Fruit fly (Drosophila melanogaster) whole organism, prepupa: Measurements from ENCODE around the gene Osi4.

Source experiments
- Blimp-1 ChIP-seq: fragments of 200-800 bp; sonication (Bioruptor generic); optimal IDR thresholded peaks from 3 replicates; lab custom pipeline; 2017; ENCODE audit warnings: missing biosample characterization, missing genetic modification characterization, mild to moderate bottlenecking, moderate library complexity, missing genetic modification reagents
- CG10631 ChIP-seq: fragments of 200-800 bp; sonication (Bioruptor generic); optimal IDR thresholded peaks from 2 replicates; lab custom pipeline; 2016; ENCODE audit warnings: missing biosample characterization, missing genetic modification characterization
- CG10669 ChIP-seq: fragments of 200-800 bp; sonication (Bioruptor generic); optimal IDR thresholded peaks from 3 replicates; lab custom pipeline; 2018; ENCODE audit warnings: missing biosample characterization, mild to moderate bottlenecking, missing genetic modification characterization, moderate library complexity
- CG11762 ChIP-seq: fragments of 200-800 bp; sonication (Bioruptor generic); optimal IDR thresholded peaks from 3 replicates; lab custom pipeline; 2016; ENCODE audit warnings: missing biosample characterization, missing genetic modification characterization; ENCODE audit not compliant: insufficient read depth
- CG11902 ChIP-seq: fragments of 200-800 bp; sonication (Bioruptor generic); optimal IDR thresholded peaks from 3 replicates; lab custom pipeline; 2016; ENCODE audit warnings: missing biosample characterization, missing genetic modification characterization
- CG15336 ChIP-seq: fragments of 200-800 bp; sonication (Bioruptor generic); IDR thresholded peaks from 2 replicates; pipeline ENCODE4 v1.3.6; 2022; ENCODE audit warnings: missing biosample characterization, missing genetic modification characterization
- CG1621 ChIP-seq: fragments of 200-800 bp; sonication (Bioruptor generic); optimal IDR thresholded peaks from 3 replicates; lab custom pipeline; 2018; ENCODE audit warnings: missing biosample characterization, mild to moderate bottlenecking, missing genetic modification characterization
- CG16779 ChIP-seq: fragments of 200-800 bp; sonication (Bioruptor generic); optimal IDR thresholded peaks from 3 replicates; lab custom pipeline; 2017; ENCODE audit warnings: missing biosample characterization, mild to moderate bottlenecking, missing genetic modification characterization
- CG3032 ChIP-seq: fragments of 200-800 bp; optimal IDR thresholded peaks from 2 replicates; lab custom pipeline; 2019; ENCODE audit warnings: missing biosample characterization, mild to moderate bottlenecking, missing genetic modification characterization, moderate library complexity
- CG31627 ChIP-seq: fragments of 200-800 bp; sonication (Bioruptor generic); optimal IDR thresholded peaks from 3 replicates; lab custom pipeline; 2016; ENCODE audit warnings: missing biosample characterization, missing genetic modification characterization
- CG32006 ChIP-seq: fragments of 200-800 bp; sonication (Bioruptor generic); optimal IDR thresholded peaks from 3 replicates; lab custom pipeline; 2017; ENCODE audit warnings: missing biosample characterization, mild to moderate bottlenecking, missing genetic modification characterization
- CG3919 ChIP-seq: fragments of 200-800 bp; sonication (Bioruptor generic); optimal IDR thresholded peaks from 3 replicates; lab custom pipeline; 2016; ENCODE audit warnings: missing biosample characterization, missing genetic modification characterization
- CG4318 ChIP-seq: fragments of 200-800 bp; sonication (Bioruptor generic); optimal IDR thresholded peaks from 3 replicates; lab custom pipeline; 2017; ENCODE audit warnings: missing biosample characterization, mild to moderate bottlenecking, missing genetic modification characterization
- CG6163 ChIP-seq: fragments of 200-800 bp; sonication (Bioruptor generic); IDR thresholded peaks from 3 replicates; pipeline ENCODE4 v1.3.6; 2022; ENCODE audit warnings: missing biosample characterization, missing genetic modification characterization
- CG6276 ChIP-seq: fragments of 200-800 bp; sonication (Bioruptor generic); optimal IDR thresholded peaks from 2 replicates; lab custom pipeline; 2017; ENCODE audit warnings: missing biosample characterization, mild to moderate bottlenecking, missing genetic modification characterization
- CG6792 ChIP-seq: fragments of 200-800 bp; sonication (Bioruptor generic); optimal IDR thresholded peaks from 3 replicates; lab custom pipeline; 2016; ENCODE audit warnings: missing biosample characterization, missing genetic modification characterization
- CG6854 ChIP-seq: fragments of 200-800 bp; sonication (Bioruptor generic); optimal IDR thresholded peaks from 2 replicates; lab custom pipeline; 2017; ENCODE audit warnings: missing biosample characterization, mild to moderate bottlenecking, missing genetic modification characterization
- CG8119 ChIP-seq: fragments of 200-800 bp; sonication (Bioruptor generic); IDR thresholded peaks from 3 replicates; pipeline ENCODE4 v1.3.6; 2022; ENCODE audit warnings: missing biosample characterization, missing genetic modification characterization
- CG8319 ChIP-seq: fragments of 200-800 bp; sonication (Bioruptor generic); optimal IDR thresholded peaks from 3 replicates; lab custom pipeline; 2016; ENCODE audit warnings: missing biosample characterization, missing genetic modification characterization
- Eip75B ChIP-seq: fragments of 200-800 bp; sonication (Bioruptor generic); optimal IDR thresholded peaks from 3 replicates; lab custom pipeline; 2016; ENCODE audit warnings: missing biosample characterization, missing genetic modification characterization
- Eip78C ChIP-seq: fragments of 200-800 bp; sonication (Bioruptor generic); peaks from one replicate; lab custom pipeline; 2016; ENCODE audit warnings: missing biosample characterization, missing genetic modification characterization
- Eip93F ChIP-seq: fragments of 200-800 bp; sonication (Bioruptor generic); optimal IDR thresholded peaks from 2 replicates; lab custom pipeline; 2016; ENCODE audit warnings: missing biosample characterization, mild to moderate bottlenecking, missing genetic modification characterization
- Ets21C ChIP-seq: fragments of 200-800 bp; sonication (Bioruptor generic); optimal IDR thresholded peaks from 3 replicates; lab custom pipeline; 2016; ENCODE audit warnings: missing biosample characterization, missing genetic modification characterization
- Ets96B ChIP-seq: fragments of 200-800 bp; optimal IDR thresholded peaks from 2 replicates; lab custom pipeline; 2019; ENCODE audit warnings: missing biosample characterization, mild to moderate bottlenecking, missing genetic modification characterization, moderate library complexity
- Gug ChIP-seq: fragments of 200-800 bp; sonication (Bioruptor generic); IDR thresholded peaks from 2 replicates; pipeline ENCODE4 v1.3.6; 2022; ENCODE audit warnings: missing biosample characterization, missing genetic modification characterization
- Hr38 ChIP-seq: sonication (Bioruptor generic); optimal IDR thresholded peaks from 2 replicates; lab custom pipeline; 2016; ENCODE audit warnings: missing biosample characterization, missing genetic modification characterization
- Hr39 ChIP-seq: fragments of 200-800 bp; sonication (Bioruptor generic); optimal IDR thresholded peaks from 2 replicates; lab custom pipeline; 2016; ENCODE audit warnings: missing biosample characterization, missing genetic modification characterization
- Hr4 ChIP-seq: fragments of 200-800 bp; sonication (Bioruptor generic); optimal IDR thresholded peaks from 3 replicates; lab custom pipeline; 2016; ENCODE audit warnings: missing biosample characterization, missing genetic modification characterization
- Lpt ChIP-seq: fragments of 200-800 bp; sonication (Bioruptor generic); optimal IDR thresholded peaks from 3 replicates; lab custom pipeline; 2016; ENCODE audit warnings: missing biosample characterization, missing genetic modification characterization
- Met ChIP-seq: fragments of 200-800 bp; sonication (Bioruptor generic); optimal IDR thresholded peaks from 3 replicates; lab custom pipeline; 2016; ENCODE audit warnings: missing biosample characterization, missing genetic modification characterization
- OdsH ChIP-seq: fragments of 200-800 bp; sonication (Bioruptor generic); optimal IDR thresholded peaks from 3 replicates; lab custom pipeline; 2016; ENCODE audit warnings: missing biosample characterization, missing genetic modification characterization
- Smox ChIP-seq: fragments of 200-800 bp; sonication (Bioruptor generic); optimal IDR thresholded peaks from 3 replicates; lab custom pipeline; 2016; ENCODE audit warnings: missing biosample characterization, missing genetic modification characterization
- Sox102F ChIP-seq: fragments of 200-800 bp; sonication (Bioruptor generic); optimal IDR thresholded peaks from 2 replicates; lab custom pipeline; 2016; ENCODE audit warnings: missing biosample characterization, mild to moderate bottlenecking, missing genetic modification characterization
- Sox15 ChIP-seq: fragments of 200-800 bp; sonication (Bioruptor generic); optimal IDR thresholded peaks from 3 replicates; lab custom pipeline; 2016; ENCODE audit warnings: missing biosample characterization, missing genetic modification characterization
- achi ChIP-seq: fragments of 200-800 bp; sonication (Bioruptor generic); optimal IDR thresholded peaks from 3 replicates; lab custom pipeline; 2016; ENCODE audit warnings: missing biosample characterization, missing genetic modification characterization
- cyc ChIP-seq: fragments of 200-800 bp; sonication (Bioruptor generic); optimal IDR thresholded peaks from 3 replicates; lab custom pipeline; 2016; ENCODE audit warnings: missing biosample characterization, missing genetic modification characterization
- eg ChIP-seq: fragments of 200-800 bp; sonication (Bioruptor generic); IDR thresholded peaks from 3 replicates; pipeline ENCODE4 v1.3.6; 2022; ENCODE audit warnings: missing biosample characterization, missing genetic modification characterization
- esn ChIP-seq: fragments of 200-800 bp; sonication (Bioruptor generic); optimal IDR thresholded peaks from 2 replicates; lab custom pipeline; 2016; ENCODE audit warnings: missing biosample characterization, mild to moderate bottlenecking, missing genetic modification characterization, moderate library complexity
- fd59A ChIP-seq: fragments of 200-800 bp; sonication (Bioruptor generic); optimal IDR thresholded peaks from 2 replicates; lab custom pipeline; 2017; ENCODE audit warnings: missing biosample characterization, mild to moderate bottlenecking, missing genetic modification characterization, missing genetic modification reagents
- fd85E ChIP-seq: fragments of 200-800 bp; sonication (Bioruptor generic); optimal IDR thresholded peaks from 3 replicates; lab custom pipeline; 2016; ENCODE audit warnings: missing biosample characterization, missing genetic modification characterization
- fkh ChIP-seq: fragments of 200-800 bp; sonication (Bioruptor generic); optimal IDR thresholded peaks from 3 replicates; lab custom pipeline; 2017; ENCODE audit warnings: missing biosample characterization, mild to moderate bottlenecking, missing genetic modification characterization, moderate library complexity
- net ChIP-seq: fragments of 200-800 bp; sonication (Bioruptor generic); optimal IDR thresholded peaks from 3 replicates; lab custom pipeline; 2016; ENCODE audit warnings: missing biosample characterization, missing genetic modification characterization
- pdm3 ChIP-seq: fragments of 200-800 bp; sonication (Bioruptor generic); optimal IDR thresholded peaks from 3 replicates; lab custom pipeline; 2016; ENCODE audit warnings: missing biosample characterization, missing genetic modification characterization
- spab ChIP-seq: fragments of 200-800 bp; sonication (Bioruptor generic); optimal IDR thresholded peaks from 2 replicates; lab custom pipeline; 2017; ENCODE audit warnings: missing biosample characterization, mild to moderate bottlenecking, missing genetic modification characterization, missing genetic modification reagents
- ss ChIP-seq, 2 experiments: fragments of 200-800 bp; sonication (Bioruptor generic); optimal IDR thresholded peaks; 2 replicates in 1 of 2; 3 replicates in 1 of 2; lab custom pipeline; 2017 to 2018; ENCODE audit warnings: mild to moderate bottlenecking in 2 of 2, missing biosample characterization in 2 of 2, missing genetic modification characterization in 2 of 2, moderate library complexity in 1 of 2
- svp ChIP-seq: fragments of 200-800 bp; sonication (Bioruptor generic); peaks from one replicate; lab custom pipeline; 2016; ENCODE audit warnings: missing biosample characterization, missing genetic modification characterization
- vri ChIP-seq: fragments of 200-800 bp; sonication (Bioruptor generic); optimal IDR thresholded peaks from 3 replicates; lab custom pipeline; 2016; ENCODE audit warnings: missing biosample characterization, mild to moderate bottlenecking, missing genetic modification characterization

Gene Osi4

dm6 chr3R:6211041-6211377 is 10.6 kb downstream of the Osi4 start:
- TF ChIP-seq Eip75B (GFP tag; lab: Kevin White, UChicago) (no peak), CG6854 (GFP tag; lab: Kevin White, UChicago) (peak; percentile 51), Hr39 (GFP tag; lab: Kevin White, UChicago) (no peak), fd85E (GFP tag; lab: Kevin White, UChicago) (no peak), fd59A (GFP tag; lab: Kevin White, UChicago) (no peak), ss (GFP tag; optimal IDR thresholded peaks at IDR 0.05; lab: Kevin White, UChicago) (no peak), CG11762 (GFP tag; lab: Kevin White, UChicago) (no peak), CG10631 (GFP tag; lab: Kevin White, UChicago) (no peak), OdsH (GFP tag; lab: Kevin White, UChicago) (no peak), Blimp-1 (GFP tag; lab: Kevin White, UChicago) (peak; percentile 96)

DNA sequence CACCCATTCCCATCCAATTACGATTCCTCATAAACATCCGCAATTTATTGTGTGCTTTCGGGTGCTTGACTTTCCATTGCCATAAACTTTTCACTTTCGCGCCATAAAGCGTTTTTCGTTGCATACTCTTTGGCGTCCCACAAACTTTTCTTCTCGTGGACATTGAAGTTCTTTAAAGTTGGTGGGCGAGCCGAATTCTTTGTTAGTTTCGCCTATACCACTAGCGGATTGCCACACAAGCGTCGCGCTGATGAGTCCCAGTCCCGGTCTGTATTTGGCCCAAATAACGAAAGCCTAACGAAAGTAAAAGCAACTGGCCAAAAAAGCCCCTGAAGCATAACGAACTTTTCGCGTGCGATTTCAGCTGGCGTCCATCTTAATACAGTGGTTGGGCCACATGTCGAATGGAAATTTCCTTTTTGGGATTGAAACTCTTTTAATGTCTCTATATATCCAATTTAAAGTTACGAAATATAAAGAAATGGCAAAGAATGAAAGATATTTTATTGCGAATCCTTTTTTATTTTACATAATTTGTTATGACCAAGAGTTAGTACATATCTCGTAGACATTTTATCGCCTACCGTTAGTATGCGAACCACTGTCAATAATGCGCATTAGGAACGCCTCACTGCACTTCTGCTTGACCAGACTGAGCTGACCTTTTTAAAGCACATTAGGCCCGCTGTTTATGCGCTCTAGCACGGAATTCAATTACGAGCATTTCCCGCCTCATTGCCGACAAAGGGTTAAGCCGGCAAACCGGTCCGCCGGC is 11.1 kb downstream of the Osi4 start:
- peak; percentile 36 for TF ChIP-seq OdsH (GFP tag; lab: Kevin White, UChicago)
- TF ChIP-seq vri = no peak
- 0 out of 3 replicates have a peak, but pooled peaks have one; percentile 11 for TF ChIP-seq CG6163 (GFP tag; lab: Robert Waterston, UW)
- peak; percentile 25 for TF ChIP-seq CG10631 (GFP tag; lab: Kevin White, UChicago)
- TF ChIP-seq CG3032 (tag; lab: Kevin White, UChicago) = no peak
- no peak for TF ChIP-seq Hr38
- no peak for TF ChIP-seq eg
- TF ChIP-seq CG32006 (GFP tag; lab: Kevin White, UChicago) = peak; percentile 78
- peak; percentile 40 for TF ChIP-seq CG6276
- TF ChIP-seq Blimp-1 (GFP tag; lab: Kevin White, UChicago) = peak; percentile 81
- TF ChIP-seq CG11902 (GFP tag; lab: Kevin White, UChicago) = no peak
- no peak for TF ChIP-seq Ets96B
- TF ChIP-seq CG6854 (GFP tag; lab: Kevin White, UChicago) = no peak
- TF ChIP-seq fd85E (GFP tag; lab: Kevin White, UChicago) = no peak
- TF ChIP-seq CG8319 = no peak
- TF ChIP-seq fd59A (GFP tag; lab: Kevin White, UChicago) = no peak
- TF ChIP-seq CG3919 (GFP tag; lab: Kevin White, UChicago) = peak; percentile 20
- TF ChIP-seq ss (GFP tag; optimal IDR thresholded peaks at IDR 0.05; lab: Kevin White, UChicago) = no peak
- TF ChIP-seq CG31627 (GFP tag; lab: Kevin White, UChicago) = peak; percentile 39
- TF ChIP-seq CG16779 = no peak
- peak; percentile 44 for TF ChIP-seq pdm3 (GFP tag; lab: Kevin White, UChicago)
- peak; percentile 78 for TF ChIP-seq Eip78C (GFP tag; lab: Kevin White, UChicago)
- no peak for TF ChIP-seq cyc (GFP tag; lab: Kevin White, UChicago)
- TF ChIP-seq CG1621 = no peak
- TF ChIP-seq Sox15 (GFP tag; lab: Kevin White, UChicago) = no peak
- TF ChIP-seq Lpt (GFP tag; lab: Kevin White, UChicago) = no peak
- TF ChIP-seq Hr4 = peak; percentile 71
- peak; percentile 31 for TF ChIP-seq Ets21C (GFP tag; lab: Kevin White, UChicago)
- peak; percentile 55 for TF ChIP-seq Hr39 (GFP tag; lab: Kevin White, UChicago)
- TF ChIP-seq Eip75B (GFP tag; lab: Kevin White, UChicago) = no peak
- TF ChIP-seq esn (GFP tag; lab: Kevin White, UChicago) = peak; percentile 56
- TF ChIP-seq CG6792 (GFP tag; lab: Kevin White, UChicago) = peak; percentile 7
- peak; percentile 69 for TF ChIP-seq svp (GFP tag; lab: Kevin White, UChicago)
- TF ChIP-seq net (GFP tag; lab: Kevin White, UChicago) = peak; percentile 51
- TF ChIP-seq achi (GFP tag; lab: Kevin White, UChicago) = peak; percentile 30
- peak; percentile 53 for TF ChIP-seq Sox102F (GFP tag; lab: Kevin White, UChicago)
- TF ChIP-seq CG11762 (GFP tag; lab: Kevin White, UChicago) = no peak
- peak; percentile 59 for TF ChIP-seq CG15336 (GFP tag; lab: Robert Waterston, UW)
- TF ChIP-seq Eip93F = no peak
- no peak for TF ChIP-seq spab (GFP tag; lab: Kevin White, UChicago)
- TF ChIP-seq Gug (GFP tag; lab: Robert Waterston, UW) = no peak
- TF ChIP-seq Met = peak; percentile 53
- peak; percentile 57 for TF ChIP-seq CG4318 (GFP tag; lab: Kevin White, UChicago)
- TF ChIP-seq Smox (GFP tag; lab: Kevin White, UChicago) = peak; percentile 59
- TF ChIP-seq CG8119 (GFP tag; lab: Robert Waterston, UW) = peak; percentile 74
- TF ChIP-seq CG10669 (GFP tag; lab: Kevin White, UChicago) = no peak
- TF ChIP-seq fkh = no peak
